Worm (Caenorhabditis elegans): ENCODE results near the gene ced-4.

ced-4 gene

ce11 chrIII:4895313-4895712, 43.2 kb downstream of the ced-4 start:
- TF ChIP-seq unc-39 (tag; optimal IDR thresholded peaks at IDR 0.05) (no peak), fos-1 (tag; optimal IDR thresholded peaks at IDR 0.05) (no peak), peb-1 (tag; optimal IDR thresholded peaks at IDR 0.05) (no peak)

ce11 chrIII:4899035-4899578, 47.0 kb downstream of the ced-4 start, which contains the start of gene nhl-2:
nhl-2 (minus strand) TSS chrIII:4899085.
- TF ChIP-seq crh-2 (tag; optimal IDR thresholded peaks at IDR 0.05), result no peak
- no peak for TF ChIP-seq dmd-4 (tag; optimal IDR thresholded peaks at IDR 0.05)

- TF ChIP-seq lin-13 (GFP tag; optimal IDR thresholded peaks at IDR 0.05) (peak; percentile 98), nhr-129 (tag; optimal IDR thresholded peaks at IDR 0.05) (peak; percentile 99), nhr-21 (tag; optimal IDR thresholded peaks at IDR 0.05) (peak; percentile 99), blmp-1 (tag; optimal IDR thresholded peaks at IDR 0.05; ENCODE audit: insufficient read depth) (peak; percentile 99), nhr-77 (tag; optimal IDR thresholded peaks at IDR 0.05) (peak; percentile 89), ceh-82 (tag; optimal IDR thresholded peaks at IDR 0.05) (peak; percentile 92), ztf-4 (tag; optimal IDR thresholded peaks at IDR 0.05) (peak; percentile 99), mdl-1 (tag; optimal IDR thresholded peaks at IDR 0.05) (peak; percentile 94 to 99), lin-11 (tag; optimal IDR thresholded peaks at IDR 0.05) (peak; percentile 99), elt-3 (tag; optimal IDR thresholded peaks at IDR 0.05) (no peak), lin-39 (tag; optimal IDR thresholded peaks at IDR 0.05) (peak; percentile 77), dmd-4 (tag; optimal IDR thresholded peaks at IDR 0.05) (peak; percentile 68), fos-1 (tag; optimal IDR thresholded peaks at IDR 0.05) (peak; percentile 100), egl-27 (tag; optimal IDR thresholded peaks at IDR 0.05) (peak; percentile 98), nhr-237 (tag; optimal IDR thresholded peaks at IDR 0.05) (peak; percentile 87), alr-1 (tag; optimal IDR thresholded peaks at IDR 0.05) (peak; percentile 67), peb-1 (tag; optimal IDR thresholded peaks at IDR 0.05) (peak; percentile 41), gmeb-1 (tag; optimal IDR thresholded peaks at IDR 0.05) (peak; percentile 93), sma-9 (GFP tag; optimal IDR thresholded peaks at IDR 0.05) (peak; percentile 99), sma-9 (tag; optimal IDR thresholded peaks at IDR 0.05) (no peak), nhr-23 (tag; optimal IDR thresholded peaks at IDR 0.05) (no peak), ceh-16 (tag; optimal IDR thresholded peaks at IDR 0.05) (peak; percentile 99), aly-2 (tag; optimal IDR thresholded peaks at IDR 0.05) (no peak), elt-1 (tag; optimal IDR thresholded peaks at IDR 0.05) (peak; percentile 19), nhr-6 (tag; optimal IDR thresholded peaks at IDR 0.05) (peak; percentile 97), ztf-1 (GFP tag; conservative IDR thresholded peaks at IDR 0.05) (0 out of 2 replicates have a peak, but pooled peaks have one; percentile 58), unc-39 (tag; optimal IDR thresholded peaks at IDR 0.05) (no peak), C34F6.9 (tag; optimal IDR thresholded peaks at IDR 0.05) (peak; percentile 99), lsy-2 (tag; optimal IDR thresholded peaks at IDR 0.05) (peak; percentile 94 to 97), zag-1 (tag; optimal IDR thresholded peaks at IDR 0.05) (peak; percentile 98), Y55F3AM.14 (GFP tag; optimal IDR thresholded peaks at IDR 0.05) (peak; percentile 99), mbf-1 (tag; optimal IDR thresholded peaks at IDR 0.05) (no peak), ZK546.5 (tag; optimal IDR thresholded peaks at IDR 0.05) (peak; percentile 88), snpc-4 (tag; optimal IDR thresholded peaks at IDR 0.05) (peak; percentile 89), nhr-10 (tag; optimal IDR thresholded peaks at IDR 0.05) (peak; percentile 86), skn-1 (tag; optimal IDR thresholded peaks at IDR 0.05) (peak; percentile 41), R02D3.7 (tag; optimal IDR thresholded peaks at IDR 0.05) (peak; percentile 69), crh-2 (tag; optimal IDR thresholded peaks at IDR 0.05) (peak; percentile 99), sem-4 (tag; optimal IDR thresholded peaks at IDR 0.05) (peak; percentile 99), F13H6.1 (tag; optimal IDR thresholded peaks at IDR 0.05) (peak; percentile 100), unc-62 (GFP tag; optimal IDR thresholded peaks at IDR 0.05) (peak; percentile 95), nhr-12 (tag; optimal IDR thresholded peaks at IDR 0.05) (peak; percentile 65), ztf-11 (tag; optimal IDR thresholded peaks at IDR 0.05) (no peak), nhr-11 (tag; optimal IDR thresholded peaks at IDR 0.05) (no peak), mab-5 (tag; optimal IDR thresholded peaks at IDR 0.05) (peak; percentile 96), nhr-25 (tag; optimal IDR thresholded peaks at IDR 0.05) (peak; percentile 99), unc-55 (GFP tag; optimal IDR thresholded peaks at IDR 0.05) (peak; percentile 99), sma-3 (GFP tag; optimal IDR thresholded peaks at IDR 0.05) (peak; percentile 100), ama-1 (optimal IDR thresholded peaks at IDR 0.05) (peak; percentile 36)
Measured at ce11 chrIII:4899728-4900127, 47.6 kb downstream of the ced-4 start.
